Worm (Caenorhabditis elegans): ENCODE results near the gene unc-104.
A peak's percentile ranks its signal among the peaks of the same experiment; 100 is the strongest.

unc-104 gene

ce11 chrII:7022370-7023001 is 27.7 kb downstream of the unc-104 start, which contains the start of the genes lst-6 and lst-5 (continued):
- TF ChIP-seq mab-9 (GFP tag; IDR thresholded peaks at IDR 0.05) (no peak), unc-62 (GFP tag; optimal IDR thresholded peaks at IDR 0.05) (no peak), efl-1 (optimal IDR thresholded peaks at IDR 0.05) (peak; percentile 61 to 73), efl-1 (GFP tag; optimal IDR thresholded peaks at IDR 0.05 in 1 of 2) (peak; percentile 67 to 97), unc-130 (tag; optimal IDR thresholded peaks at IDR 0.05) (peak; percentile 33), nhr-28 (tag; optimal IDR thresholded peaks at IDR 0.05) (no peak), lin-15B (tag; optimal IDR thresholded peaks at IDR 0.05) (peak; percentile 50), lin-13 (GFP tag; optimal IDR thresholded peaks at IDR 0.05) (peak; percentile 24), efl-3 (GFP tag; optimal IDR thresholded peaks at IDR 0.05) (no peak)

ce11 chrII:7024897-7025852 is 30.4 kb downstream of the unc-104 start, which contains the start of gene znf-598:
znf-598 (plus strand) TSS chrII:7025802.
- TF ChIP-seq F16B12.6 (tag; optimal IDR thresholded peaks at IDR 0.05) (peak; percentile 17), dpl-1 (GFP tag; optimal IDR thresholded peaks at IDR 0.05) (peak; percentile 6 to 48 (median 12)), mep-1 (tag; optimal IDR thresholded peaks at IDR 0.05) (peak; percentile 44), ztf-11 (tag; optimal IDR thresholded peaks at IDR 0.05) (no peak), lsy-2 (tag; optimal IDR thresholded peaks at IDR 0.05) (peak; percentile 25 to 80), skn-1 (tag; optimal IDR thresholded peaks at IDR 0.05) (peak; percentile 15), fkh-8 (tag; optimal IDR thresholded peaks at IDR 0.05) (no peak), tbx-2 (tag; optimal IDR thresholded peaks at IDR 0.05) (no peak), isw-1 (GFP tag; IDR thresholded peaks at IDR 0.05) (peak; percentile 2; the same call in 1 of the 2 replicates), unc-98 (GFP tag; IDR thresholded peaks at IDR 0.05) (no peak), nhr-71 (tag; optimal IDR thresholded peaks at IDR 0.05) (peak; percentile 34), lin-35 (GFP tag; optimal IDR thresholded peaks at IDR 0.05) (peak; percentile 30 to 64), nhr-19 (GFP tag; conservative IDR thresholded peaks at IDR 0.05) (no peak), nhr-85 (tag) (peak; percentile 70), ceh-82 (tag; optimal IDR thresholded peaks at IDR 0.05) (peak in 1 of 3 experiments; percentile 13), lin-15B (tag; optimal IDR thresholded peaks at IDR 0.05) (peak; percentile 60), nhr-20 (tag; optimal IDR thresholded peaks at IDR 0.05) (peak; percentile 43), C16A3.4 (tag; optimal IDR thresholded peaks at IDR 0.05) (peak; percentile 21), blmp-1 (tag; optimal IDR thresholded peaks at IDR 0.05) (peak; percentile 52), xbp-1 (tag; optimal IDR thresholded peaks at IDR 0.05) (peak; percentile 17), lin-14 (GFP tag; optimal IDR thresholded peaks at IDR 0.05) (peak; percentile 51), nhr-76 (tag; optimal IDR thresholded peaks at IDR 0.05) (no peak), efl-1 (optimal IDR thresholded peaks at IDR 0.05) (peak; percentile 37 to 43), efl-1 (GFP tag; optimal IDR thresholded peaks at IDR 0.05 in 1 of 2) (peak; percentile 28 to 78), elt-2 (tag; optimal IDR thresholded peaks at IDR 0.05) (peak; percentile 10), nhr-84 (tag; optimal IDR thresholded peaks at IDR 0.05) (no peak), nhr-47 (tag; optimal IDR thresholded peaks at IDR 0.05) (peak; percentile 10), pax-3 (tag; optimal IDR thresholded peaks at IDR 0.05) (no peak), sup-37 (GFP tag; optimal IDR thresholded peaks at IDR 0.05) (no peak), snu-23 (GFP tag; optimal IDR thresholded peaks at IDR 0.05) (peak; percentile 38)

ce11 chrII:7029524-7029923 is 34.7 kb downstream of the unc-104 start:
- TF ChIP-seq efl-1 (optimal IDR thresholded peaks at IDR 0.05) (no peak), efl-1 (GFP tag; optimal IDR thresholded peaks at IDR 0.05 in 1 of 2) (peak in 1 of 2 experiments; percentile 79), ceh-63 (GFP tag; optimal IDR thresholded peaks at IDR 0.05) (no peak)
